Fruit fly (Drosophila melanogaster) whole organism, prepupa: ENCODE results near the gene CG31875.
A peak's percentile ranks its signal among the peaks of the same experiment; 100 is the strongest.

ENCODE experiments used
- Blimp-1 ChIP-seq: fragments of 200-800 bp; sonication (Bioruptor generic); optimal IDR thresholded peaks from 3 replicates; lab custom pipeline; 2017; ENCODE audit warnings: missing biosample characterization, missing genetic modification characterization, mild to moderate bottlenecking, moderate library complexity, missing genetic modification reagents
- CG10669 ChIP-seq: fragments of 200-800 bp; sonication (Bioruptor generic); optimal IDR thresholded peaks from 3 replicates; lab custom pipeline; 2018; ENCODE audit warnings: missing biosample characterization, mild to moderate bottlenecking, missing genetic modification characterization, moderate library complexity
- CG11762 ChIP-seq: fragments of 200-800 bp; sonication (Bioruptor generic); optimal IDR thresholded peaks from 3 replicates; lab custom pipeline; 2016; ENCODE audit warnings: missing biosample characterization, missing genetic modification characterization; ENCODE audit not compliant: insufficient read depth
- CG11902 ChIP-seq: fragments of 200-800 bp; sonication (Bioruptor generic); optimal IDR thresholded peaks from 3 replicates; lab custom pipeline; 2016; ENCODE audit warnings: missing biosample characterization, missing genetic modification characterization
- CG16779 ChIP-seq: fragments of 200-800 bp; sonication (Bioruptor generic); optimal IDR thresholded peaks from 3 replicates; lab custom pipeline; 2017; ENCODE audit warnings: missing biosample characterization, mild to moderate bottlenecking, missing genetic modification characterization
- CG3032 ChIP-seq: fragments of 200-800 bp; optimal IDR thresholded peaks from 2 replicates; lab custom pipeline; 2019; ENCODE audit warnings: missing biosample characterization, mild to moderate bottlenecking, missing genetic modification characterization, moderate library complexity
- CG31627 ChIP-seq: fragments of 200-800 bp; sonication (Bioruptor generic); optimal IDR thresholded peaks from 3 replicates; lab custom pipeline; 2016; ENCODE audit warnings: missing biosample characterization, missing genetic modification characterization
- CG32006 ChIP-seq: fragments of 200-800 bp; sonication (Bioruptor generic); optimal IDR thresholded peaks from 3 replicates; lab custom pipeline; 2017; ENCODE audit warnings: missing biosample characterization, mild to moderate bottlenecking, missing genetic modification characterization
- CG34406 ChIP-seq: fragments of 200-800 bp; sonication (Bioruptor generic); optimal IDR thresholded peaks from 3 replicates; lab custom pipeline; 2016; ENCODE audit warnings: missing biosample characterization, missing genetic modification characterization
- CG3919 ChIP-seq: fragments of 200-800 bp; sonication (Bioruptor generic); optimal IDR thresholded peaks from 3 replicates; lab custom pipeline; 2016; ENCODE audit warnings: missing biosample characterization, missing genetic modification characterization
- CG4318 ChIP-seq: fragments of 200-800 bp; sonication (Bioruptor generic); optimal IDR thresholded peaks from 3 replicates; lab custom pipeline; 2017; ENCODE audit warnings: missing biosample characterization, mild to moderate bottlenecking, missing genetic modification characterization
- CG6163 ChIP-seq: fragments of 200-800 bp; sonication (Bioruptor generic); IDR thresholded peaks from 3 replicates; pipeline ENCODE4 v1.3.6; 2022; ENCODE audit warnings: missing biosample characterization, missing genetic modification characterization
- CG6808 ChIP-seq: fragments of 200-800 bp; sonication (Bioruptor generic); optimal IDR thresholded peaks from 3 replicates; lab custom pipeline; 2017; ENCODE audit warnings: missing biosample characterization, missing genetic modification characterization, mild to moderate bottlenecking, moderate library complexity, missing genetic modification reagents
- CG6854 ChIP-seq: fragments of 200-800 bp; sonication (Bioruptor generic); optimal IDR thresholded peaks from 2 replicates; lab custom pipeline; 2017; ENCODE audit warnings: missing biosample characterization, mild to moderate bottlenecking, missing genetic modification characterization
- CG7368 ChIP-seq: fragments of 200-800 bp; sonication (Bioruptor generic); optimal IDR thresholded peaks from 3 replicates; lab custom pipeline; 2016; ENCODE audit warnings: missing biosample characterization, missing genetic modification characterization
- CG8119 ChIP-seq: fragments of 200-800 bp; sonication (Bioruptor generic); IDR thresholded peaks from 3 replicates; pipeline ENCODE4 v1.3.6; 2022; ENCODE audit warnings: missing biosample characterization, missing genetic modification characterization
- CG9139 ChIP-seq: fragments of 200-800 bp; sonication (Bioruptor generic); optimal IDR thresholded peaks from 3 replicates; lab custom pipeline; 2017; ENCODE audit warnings: missing biosample characterization, mild to moderate bottlenecking, missing genetic modification characterization
- Eip75B ChIP-seq: fragments of 200-800 bp; sonication (Bioruptor generic); optimal IDR thresholded peaks from 3 replicates; lab custom pipeline; 2016; ENCODE audit warnings: missing biosample characterization, missing genetic modification characterization
- Eip78C ChIP-seq: fragments of 200-800 bp; sonication (Bioruptor generic); peaks from one replicate; lab custom pipeline; 2016; ENCODE audit warnings: missing biosample characterization, missing genetic modification characterization
- Eip93F ChIP-seq: fragments of 200-800 bp; sonication (Bioruptor generic); optimal IDR thresholded peaks from 2 replicates; lab custom pipeline; 2016; ENCODE audit warnings: missing biosample characterization, mild to moderate bottlenecking, missing genetic modification characterization
- Ets21C ChIP-seq: fragments of 200-800 bp; sonication (Bioruptor generic); optimal IDR thresholded peaks from 3 replicates; lab custom pipeline; 2016; ENCODE audit warnings: missing biosample characterization, missing genetic modification characterization
- Ets96B ChIP-seq: fragments of 200-800 bp; optimal IDR thresholded peaks from 2 replicates; lab custom pipeline; 2019; ENCODE audit warnings: missing biosample characterization, mild to moderate bottlenecking, missing genetic modification characterization, moderate library complexity
- Gug ChIP-seq: fragments of 200-800 bp; sonication (Bioruptor generic); IDR thresholded peaks from 2 replicates; pipeline ENCODE4 v1.3.6; 2022; ENCODE audit warnings: missing biosample characterization, missing genetic modification characterization
- Hr38 ChIP-seq: sonication (Bioruptor generic); optimal IDR thresholded peaks from 2 replicates; lab custom pipeline; 2016; ENCODE audit warnings: missing biosample characterization, missing genetic modification characterization
- Hr39 ChIP-seq: fragments of 200-800 bp; sonication (Bioruptor generic); optimal IDR thresholded peaks from 2 replicates; lab custom pipeline; 2016; ENCODE audit warnings: missing biosample characterization, missing genetic modification characterization
- Hr4 ChIP-seq: fragments of 200-800 bp; sonication (Bioruptor generic); optimal IDR thresholded peaks from 3 replicates; lab custom pipeline; 2016; ENCODE audit warnings: missing biosample characterization, missing genetic modification characterization
- Lpt ChIP-seq: fragments of 200-800 bp; sonication (Bioruptor generic); optimal IDR thresholded peaks from 3 replicates; lab custom pipeline; 2016; ENCODE audit warnings: missing biosample characterization, missing genetic modification characterization
- Met ChIP-seq: fragments of 200-800 bp; sonication (Bioruptor generic); optimal IDR thresholded peaks from 3 replicates; lab custom pipeline; 2016; ENCODE audit warnings: missing biosample characterization, missing genetic modification characterization
- OdsH ChIP-seq: fragments of 200-800 bp; sonication (Bioruptor generic); optimal IDR thresholded peaks from 3 replicates; lab custom pipeline; 2016; ENCODE audit warnings: missing biosample characterization, missing genetic modification characterization
- Smox ChIP-seq: fragments of 200-800 bp; sonication (Bioruptor generic); optimal IDR thresholded peaks from 3 replicates; lab custom pipeline; 2016; ENCODE audit warnings: missing biosample characterization, missing genetic modification characterization
- Sox14 ChIP-seq: fragments of 200-800 bp; sonication (Bioruptor generic); optimal IDR thresholded peaks from 3 replicates; lab custom pipeline; 2016; ENCODE audit warnings: missing biosample characterization, missing genetic modification characterization
- Sox15 ChIP-seq: fragments of 200-800 bp; sonication (Bioruptor generic); optimal IDR thresholded peaks from 3 replicates; lab custom pipeline; 2016; ENCODE audit warnings: missing biosample characterization, missing genetic modification characterization
- achi ChIP-seq: fragments of 200-800 bp; sonication (Bioruptor generic); optimal IDR thresholded peaks from 3 replicates; lab custom pipeline; 2016; ENCODE audit warnings: missing biosample characterization, missing genetic modification characterization
- cyc ChIP-seq: fragments of 200-800 bp; sonication (Bioruptor generic); optimal IDR thresholded peaks from 3 replicates; lab custom pipeline; 2016; ENCODE audit warnings: missing biosample characterization, missing genetic modification characterization
- dsx ChIP-seq: fragments of 200-800 bp; optimal IDR thresholded peaks from 3 replicates; lab custom pipeline; 2019; ENCODE audit warnings: missing biosample characterization, mild to moderate bottlenecking, missing genetic modification characterization, moderate library complexity; ENCODE audit not compliant: poor library complexity, severe bottlenecking
- eg ChIP-seq: fragments of 200-800 bp; sonication (Bioruptor generic); IDR thresholded peaks from 3 replicates; pipeline ENCODE4 v1.3.6; 2022; ENCODE audit warnings: missing biosample characterization, missing genetic modification characterization
- esn ChIP-seq: fragments of 200-800 bp; sonication (Bioruptor generic); optimal IDR thresholded peaks from 2 replicates; lab custom pipeline; 2016; ENCODE audit warnings: missing biosample characterization, mild to moderate bottlenecking, missing genetic modification characterization, moderate library complexity
- fd85E ChIP-seq: fragments of 200-800 bp; sonication (Bioruptor generic); optimal IDR thresholded peaks from 3 replicates; lab custom pipeline; 2016; ENCODE audit warnings: missing biosample characterization, missing genetic modification characterization
- fkh ChIP-seq: fragments of 200-800 bp; sonication (Bioruptor generic); optimal IDR thresholded peaks from 3 replicates; lab custom pipeline; 2017; ENCODE audit warnings: missing biosample characterization, mild to moderate bottlenecking, missing genetic modification characterization, moderate library complexity
- lz ChIP-seq: fragments of 200-800 bp; sonication (Bioruptor generic); optimal IDR thresholded peaks from 3 replicates; lab custom pipeline; 2016; ENCODE audit warnings: missing biosample characterization, missing genetic modification characterization
- net ChIP-seq: fragments of 200-800 bp; sonication (Bioruptor generic); optimal IDR thresholded peaks from 3 replicates; lab custom pipeline; 2016; ENCODE audit warnings: missing biosample characterization, missing genetic modification characterization
- pdm3 ChIP-seq: fragments of 200-800 bp; sonication (Bioruptor generic); optimal IDR thresholded peaks from 3 replicates; lab custom pipeline; 2016; ENCODE audit warnings: missing biosample characterization, missing genetic modification characterization
- salr ChIP-seq, 2 experiments: fragments of 200-800 bp; sonication (Bioruptor generic); optimal IDR thresholded peaks; 3 replicates each; lab custom pipeline; 2016 to 2018; ENCODE audit warnings: missing biosample characterization in 2 of 2, missing genetic modification characterization in 2 of 2, mild to moderate bottlenecking in 1 of 2
- spab ChIP-seq: fragments of 200-800 bp; sonication (Bioruptor generic); optimal IDR thresholded peaks from 2 replicates; lab custom pipeline; 2017; ENCODE audit warnings: missing biosample characterization, mild to moderate bottlenecking, missing genetic modification characterization, missing genetic modification reagents
- ss ChIP-seq, 2 experiments: fragments of 200-800 bp; sonication (Bioruptor generic); optimal IDR thresholded peaks; 2 replicates in 1 of 2; 3 replicates in 1 of 2; lab custom pipeline; 2017 to 2018; ENCODE audit warnings: mild to moderate bottlenecking in 2 of 2, missing biosample characterization in 2 of 2, missing genetic modification characterization in 2 of 2, moderate library complexity in 1 of 2
- svp ChIP-seq: fragments of 200-800 bp; sonication (Bioruptor generic); peaks from one replicate; lab custom pipeline; 2016; ENCODE audit warnings: missing biosample characterization, missing genetic modification characterization
- topi ChIP-seq: fragments of 200-800 bp; sonication (Bioruptor generic); optimal IDR thresholded peaks from 3 replicates; lab custom pipeline; 2016; ENCODE audit warnings: missing biosample characterization, missing genetic modification characterization

CG31875 gene

DNA sequence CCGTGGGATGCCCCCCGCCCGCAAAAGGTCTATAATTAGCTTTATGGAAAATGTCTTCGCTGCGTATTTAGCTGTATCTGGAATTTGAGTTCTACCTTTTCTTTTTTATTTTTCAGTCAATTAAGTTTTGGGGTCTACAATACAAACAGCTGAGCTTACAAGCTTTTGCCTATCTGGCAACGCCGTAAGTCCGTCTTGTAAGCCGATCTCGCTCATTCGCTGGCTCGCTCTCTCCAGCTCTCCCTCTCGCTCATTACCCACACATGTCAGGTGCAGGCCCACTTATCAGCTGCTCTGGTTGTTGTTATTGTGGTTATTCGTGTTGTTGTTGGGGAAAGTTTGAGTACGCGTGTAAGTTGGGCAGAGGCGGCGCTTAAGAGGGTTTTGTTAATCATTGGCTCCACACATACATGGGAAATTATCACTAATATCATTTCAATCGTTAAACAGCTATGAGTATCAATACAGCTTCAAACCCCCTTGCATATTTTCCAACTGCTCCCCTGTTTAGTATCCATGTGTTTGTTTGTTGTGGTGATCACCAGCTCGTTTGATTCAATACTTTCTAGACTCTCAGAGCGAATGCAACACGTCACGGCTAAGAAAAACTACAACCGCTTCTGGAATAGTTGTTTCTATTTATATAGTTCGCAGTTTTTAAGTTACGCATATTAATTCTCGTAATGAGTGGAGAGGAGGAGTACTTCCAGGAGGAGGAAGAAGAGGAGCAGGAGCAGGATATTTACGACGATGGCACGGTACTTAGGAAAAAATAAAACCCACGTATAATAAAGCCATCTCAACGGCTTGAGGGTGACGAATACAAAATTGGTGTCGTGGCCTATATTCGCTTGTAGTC, 7.5 kb upstream of the CG31875 start (continued):
- TF ChIP-seq Ets21C = peak; percentile 99
- TF ChIP-seq svp = peak; percentile 100
- TF ChIP-seq CG31627 = peak; percentile 100
- peak; percentile 99 for TF ChIP-seq spab (GFP tag; lab: Kevin White, UChicago)
- peak; percentile 99 for TF ChIP-seq topi (GFP tag; lab: Kevin White, UChicago)
- peak; percentile 100 for TF ChIP-seq CG6163 (GFP tag; lab: Robert Waterston, UW)
- TF ChIP-seq CG3919 (GFP tag; lab: Kevin White, UChicago) = peak; percentile 100
- TF ChIP-seq Sox15 (GFP tag; lab: Kevin White, UChicago) = peak; percentile 99
- peak; percentile 100 for TF ChIP-seq Hr39
- TF ChIP-seq Hr4 (GFP tag; lab: Kevin White, UChicago) = peak; percentile 99
- TF ChIP-seq Eip78C (GFP tag; lab: Kevin White, UChicago) = peak; percentile 100

DNA sequence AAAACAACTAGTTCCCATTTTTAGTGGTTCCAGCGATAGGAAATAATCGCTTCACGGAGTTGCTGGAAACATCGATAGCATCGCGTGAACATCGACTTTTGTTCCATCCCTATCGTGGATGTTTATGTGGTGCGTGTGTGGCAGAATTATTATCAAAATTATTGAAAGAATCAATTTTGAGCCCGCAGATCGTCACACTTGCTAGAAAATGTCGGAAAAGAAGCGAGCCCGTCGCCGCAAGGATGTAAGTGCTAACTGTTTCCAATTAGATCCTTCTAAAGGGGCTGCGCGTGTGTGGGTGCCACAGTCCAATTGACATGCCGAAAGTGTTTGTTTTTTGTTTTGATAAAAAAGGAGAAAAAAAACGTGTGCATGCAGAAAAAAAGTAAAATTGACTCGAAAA, 6.8 kb upstream of the CG31875 start, which contains the start of gene Trp1:
TSS of gene Trp1 (plus strand) at position 89 of the 403 bp plus-strand sequence.
- no peak for TF ChIP-seq lz (GFP tag; lab: Kevin White, UChicago)
- no peak for TF ChIP-seq fd85E (GFP tag; lab: Kevin White, UChicago)
- no peak for TF ChIP-seq dsx (GFP tag; lab: Kevin White, UChicago)
- TF ChIP-seq CG34406 = no peak
- TF ChIP-seq Eip93F (GFP tag; lab: Kevin White, UChicago) = no peak
- no peak for TF ChIP-seq Eip75B (GFP tag; lab: Kevin White, UChicago)
- TF ChIP-seq CG7368 (GFP tag; lab: Kevin White, UChicago) = no peak
- TF ChIP-seq Ets96B (tag; lab: Kevin White, UChicago) = peak; percentile 33
- no peak for TF ChIP-seq CG4318 (GFP tag; lab: Kevin White, UChicago)
- TF ChIP-seq Sox15 (GFP tag; lab: Kevin White, UChicago) = no peak
- no peak for TF ChIP-seq Hr4 (GFP tag; lab: Kevin White, UChicago)
- no peak for TF ChIP-seq svp
- TF ChIP-seq OdsH = no peak
- peak; percentile 64; the same call in 1 of the 3 replicates for TF ChIP-seq CG6163 (GFP tag; lab: Robert Waterston, UW)
- no peak for TF ChIP-seq CG6854 (GFP tag; lab: Kevin White, UChicago)
- no peak for TF ChIP-seq topi (GFP tag; lab: Kevin White, UChicago)
- no peak for TF ChIP-seq esn
- no peak for TF ChIP-seq cyc (GFP tag; lab: Kevin White, UChicago)
- no peak for TF ChIP-seq Met
- TF ChIP-seq Gug (GFP tag; lab: Robert Waterston, UW) = no peak
- no peak for TF ChIP-seq Ets21C
- no peak for TF ChIP-seq Blimp-1 (GFP tag; lab: Kevin White, UChicago)
- no peak for TF ChIP-seq achi (GFP tag; lab: Kevin White, UChicago)
- no peak for TF ChIP-seq Smox (GFP tag; lab: Kevin White, UChicago)
- TF ChIP-seq Sox14 (GFP tag; lab: Kevin White, UChicago) = peak; percentile 4
- no peak for TF ChIP-seq CG16779 (tag; lab: Kevin White, UChicago)
- TF ChIP-seq eg = peak; percentile 68; the same call in 1 of the 3 replicates
- TF ChIP-seq fkh = no peak
- TF ChIP-seq Hr39 = no peak
- no peak for TF ChIP-seq Lpt
- TF ChIP-seq spab (GFP tag; lab: Kevin White, UChicago) = no peak
- peak; percentile 84 for TF ChIP-seq CG9139 (GFP tag; lab: Kevin White, UChicago)
- TF ChIP-seq Eip78C (GFP tag; lab: Kevin White, UChicago) = peak; percentile 28
- no peak for TF ChIP-seq pdm3 (GFP tag; lab: Kevin White, UChicago)
- no peak for TF ChIP-seq CG11762 (GFP tag; lab: Kevin White, UChicago)
- no peak for TF ChIP-seq Hr38 (GFP tag; lab: Kevin White, UChicago)
- TF ChIP-seq CG3032 (tag; lab: Kevin White, UChicago) = peak; percentile 9
- TF ChIP-seq CG8119 = peak; percentile 60; the same call in 2 of the 3 replicates
- peak in 1 of 2 experiments; percentile 6 for TF ChIP-seq salr (GFP tag; optimal IDR thresholded peaks at IDR 0.05; lab: Kevin White, UChicago)
- TF ChIP-seq CG6808 (GFP tag; lab: Kevin White, UChicago) = peak; percentile 44
- TF ChIP-seq ss (GFP tag; optimal IDR thresholded peaks at IDR 0.05; lab: Kevin White, UChicago) = peak; percentile 30 to 57
- TF ChIP-seq CG11902 (GFP tag; lab: Kevin White, UChicago) = no peak
- TF ChIP-seq CG3919 (GFP tag; lab: Kevin White, UChicago) = no peak
- no peak for TF ChIP-seq CG32006 (GFP tag; lab: Kevin White, UChicago)
- peak; percentile 33 for TF ChIP-seq CG10669 (GFP tag; lab: Kevin White, UChicago)
- no peak for TF ChIP-seq net (GFP tag; lab: Kevin White, UChicago)
